Fruit fly (Drosophila melanogaster): Measurements from ENCODE around the gene p38c.

p38c gene

DNA sequence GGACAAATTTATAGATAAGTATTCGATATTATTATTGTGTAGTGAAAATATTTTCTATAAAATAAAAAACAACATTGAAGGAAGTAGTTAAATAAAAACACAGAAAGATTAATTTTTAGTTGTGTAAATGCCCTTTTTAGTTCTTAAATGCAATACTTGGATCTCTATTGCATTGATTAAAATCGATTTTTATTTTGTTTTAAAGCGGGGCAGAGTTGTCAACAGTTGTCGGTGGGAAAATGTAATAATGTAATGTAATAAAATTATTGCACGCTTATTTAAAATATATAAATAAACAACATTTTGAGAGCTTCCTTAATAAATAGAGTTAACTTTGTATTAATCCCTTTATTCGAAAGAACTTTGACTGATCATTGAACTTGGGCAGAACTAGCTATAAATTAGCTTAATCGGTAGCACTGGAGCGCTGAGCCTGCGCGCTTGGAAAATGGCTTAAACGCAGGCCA is 13.6 kb upstream of the p38c start, which contains the start of gene Apc2 (continued):
- TF ChIP-seq CG17359 (tag; optimal IDR thresholded peaks at IDR 0.05), result peak; percentile 58
- TF ChIP-seq CG6654 (GFP tag; optimal IDR thresholded peaks at IDR 0.05), result no peak
- peak; percentile 25 for TF ChIP-seq CG3838 (GFP tag; optimal IDR thresholded peaks at IDR 0.05)
- peak; percentile 85 for TF ChIP-seq CG17361 (GFP tag; IDR thresholded peaks at IDR 0.05)
- TF ChIP-seq prd (optimal IDR thresholded peaks at IDR 0.05), result no peak
- TF ChIP-seq prd (GFP tag; IDR thresholded peaks at IDR 0.05), result peak; percentile 69
- no peak for TF ChIP-seq ap (GFP tag; IDR thresholded peaks at IDR 0.05)
- no peak for TF ChIP-seq Ravus (GFP tag; IDR thresholded peaks at IDR 0.05)
- TF ChIP-seq CG8290 (GFP tag; optimal IDR thresholded peaks at IDR 0.05), result peak; percentile 85
- peak in 1 of 2 experiments; percentile 78 for TF ChIP-seq CG8290 (tag; optimal IDR thresholded peaks at IDR 0.05)
- TF ChIP-seq Hr51 (GFP tag; optimal IDR thresholded peaks at IDR 0.05), result peak; percentile 3 to 65
- no peak for TF ChIP-seq CG9215 (GFP tag; IDR thresholded peaks at IDR 0.05)
- no peak for TF ChIP-seq jing (GFP tag; optimal IDR thresholded peaks at IDR 0.05)
- TF ChIP-seq Ptx1 (GFP tag; IDR thresholded peaks at IDR 0.05), result peak; percentile 70
- TF ChIP-seq tna (GFP tag; IDR thresholded peaks at IDR 0.05; ENCODE audit: partially characterized antibody), result no peak
- peak; percentile 62 for TF ChIP-seq Nf-YC (tag; optimal IDR thresholded peaks at IDR 0.05)
- no peak for TF ChIP-seq trh (GFP tag; optimal IDR thresholded peaks at IDR 0.05)
- TF ChIP-seq E2f1 (GFP tag; IDR thresholded peaks at IDR 0.05), result peak; percentile 56; the same call in 1 of the 2 replicates
- no peak for TF ChIP-seq ac (GFP tag; optimal IDR thresholded peaks at IDR 0.05)
- no peak for TF ChIP-seq Bgb (GFP tag; IDR thresholded peaks at IDR 0.05; ENCODE audit: partially characterized antibody)
- TF ChIP-seq NfI (GFP tag; optimal IDR thresholded peaks at IDR 0.05), result peak; percentile 56
- TF ChIP-seq Dad (GFP tag; optimal IDR thresholded peaks at IDR 0.05), result no peak
- TF ChIP-seq nmo (GFP tag; optimal IDR thresholded peaks at IDR 0.05), result peak; percentile 77
- TF ChIP-seq Pdp1 (GFP tag; optimal IDR thresholded peaks at IDR 0.05), result peak; percentile 38 to 64
- TF ChIP-seq Xbp1 (GFP tag; optimal IDR thresholded peaks at IDR 0.05), result peak; percentile 69
- TF ChIP-seq ewg (GFP tag; optimal IDR thresholded peaks at IDR 0.05), result peak; percentile 73
- TF ChIP-seq CG13296 (GFP tag; optimal IDR thresholded peaks at IDR 0.05), result peak; percentile 41
- TF ChIP-seq gfzf (GFP tag; optimal IDR thresholded peaks at IDR 0.05), result no peak
- no peak for TF ChIP-seq CG9876 (GFP tag; optimal IDR thresholded peaks at IDR 0.05)
- TF ChIP-seq TFAM (GFP tag; optimal IDR thresholded peaks at IDR 0.05), result no peak
- peak; percentile 80 for TF ChIP-seq gem (tag; optimal IDR thresholded peaks at IDR 0.05)
- no peak for TF ChIP-seq CkIIα-i1 (GFP tag; IDR thresholded peaks at IDR 0.05)
- no peak for TF ChIP-seq CG4707 (GFP tag; optimal IDR thresholded peaks at IDR 0.05)
- TF ChIP-seq CG13775 (GFP tag; optimal IDR thresholded peaks at IDR 0.05), result peak; percentile 65
- TF ChIP-seq ranshi (GFP tag; IDR thresholded peaks at IDR 0.05), result peak; percentile 60; the same call in 1 of the 2 replicates
- TF ChIP-seq fu2 (GFP tag; optimal IDR thresholded peaks at IDR 0.05), result no peak
- no peak for TF ChIP-seq sqz (GFP tag; optimal IDR thresholded peaks at IDR 0.05)
- no peak for TF ChIP-seq Usf (GFP tag; optimal IDR thresholded peaks at IDR 0.05)
- TF ChIP-seq mirr (GFP tag; optimal IDR thresholded peaks at IDR 0.05), result no peak
- TF ChIP-seq Poxn (GFP tag; IDR thresholded peaks at IDR 0.05), result no peak
- peak; percentile 26 for TF ChIP-seq CG33557 (GFP tag; optimal IDR thresholded peaks at IDR 0.05)
- 0 out of 2 replicates have a peak, but pooled peaks have one; percentile 12 for TF ChIP-seq wor (GFP tag; IDR thresholded peaks at IDR 0.05)
- TF ChIP-seq CG13287 (GFP tag; IDR thresholded peaks at IDR 0.05; ENCODE audit: partially characterized antibody), result peak; percentile 75
- peak; percentile 55; the same call in 1 of the 3 replicates for TF ChIP-seq jigr1 (GFP tag; IDR thresholded peaks at IDR 0.05)
- peak; percentile 54 for TF ChIP-seq klu (GFP tag; IDR thresholded peaks at IDR 0.05)
- TF ChIP-seq wek (GFP tag; optimal IDR thresholded peaks at IDR 0.05), result no peak
- peak; percentile 47 for TF ChIP-seq CG15601 (tag; optimal IDR thresholded peaks at IDR 0.05)
- TF ChIP-seq pho (GFP tag; optimal IDR thresholded peaks at IDR 0.05), result peak; percentile 2
- peak; percentile 3 for TF ChIP-seq cato (GFP tag; optimal IDR thresholded peaks at IDR 0.05; ENCODE audit: borderline replicate concordance)
- TF ChIP-seq Fer3 (tag; optimal IDR thresholded peaks at IDR 0.05), result peak; percentile 69
- no peak for TF ChIP-seq Kr (GFP tag; optimal IDR thresholded peaks at IDR 0.05)

Measured in whole organism, embryonic.